Fruit fly (Drosophila melanogaster): ENCODE measurements around the gene Pvf2.

The Pvf2 gene

DNA sequence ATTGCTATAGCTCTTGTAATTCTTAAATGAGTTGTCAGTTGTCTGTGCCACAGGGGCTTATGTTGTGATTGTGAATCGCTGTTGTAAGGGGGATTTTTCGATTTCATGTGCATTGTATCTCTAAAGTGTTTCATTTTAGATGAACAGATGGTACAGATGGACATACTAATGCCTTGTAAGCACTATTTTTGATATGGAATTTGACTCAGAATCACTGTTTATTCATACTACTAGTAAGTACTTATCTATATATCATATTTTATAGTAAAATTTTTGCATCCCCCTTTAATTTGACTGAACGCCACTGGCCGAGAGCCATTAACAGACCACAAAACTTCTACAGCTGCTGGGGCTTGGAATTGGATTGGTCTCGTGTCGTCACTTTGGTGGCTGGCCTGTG lies 16.4 kb upstream of the Pvf2 start:
- no peak for TF ChIP-seq CTCF (optimal IDR thresholded peaks at IDR 0.05)
- no peak for TF ChIP-seq CG8478 (optimal IDR thresholded peaks at IDR 0.05)

DNA sequence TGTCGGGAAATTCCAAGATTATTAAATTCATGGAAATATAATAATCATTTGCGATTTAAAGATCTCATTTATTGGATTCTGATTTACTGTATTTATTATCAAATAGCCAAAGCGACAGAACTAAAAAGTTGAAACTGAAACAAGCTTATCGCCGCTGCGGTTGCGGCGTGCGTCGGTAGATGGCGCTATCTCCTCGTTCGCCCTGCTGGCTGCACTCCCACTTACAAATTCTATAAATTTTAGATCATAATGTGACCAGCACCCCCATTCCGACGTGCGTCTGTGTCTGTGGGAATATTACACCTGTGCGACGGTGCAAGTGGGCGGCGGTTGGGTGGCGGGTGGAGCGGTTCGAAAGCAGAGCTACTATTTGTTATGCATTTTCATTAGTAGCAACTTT lies 13.0 kb upstream of the Pvf2 start:
- no peak for TF ChIP-seq CG8478 (optimal IDR thresholded peaks at IDR 0.05)
- TF ChIP-seq CTCF (optimal IDR thresholded peaks at IDR 0.05): peak; percentile 67 to 72

DNA sequence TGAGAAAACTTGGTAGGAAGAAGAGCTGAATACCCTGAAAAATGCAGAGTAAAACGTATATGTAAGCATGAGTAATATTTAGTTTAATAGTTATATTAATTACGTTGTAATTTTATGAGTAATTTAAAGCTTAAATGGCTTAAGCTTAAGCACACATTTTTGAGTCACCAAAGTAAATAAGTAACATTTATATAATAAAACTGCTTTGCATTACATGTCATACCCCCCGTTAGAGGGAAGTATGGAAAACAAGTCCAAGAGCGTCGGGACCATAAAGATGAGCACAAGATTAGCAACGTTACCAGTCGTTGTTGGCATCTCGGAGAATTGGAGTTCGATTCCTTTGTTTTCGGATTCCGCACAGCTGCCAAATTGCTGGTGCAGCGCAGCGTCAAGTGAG lies 9.9 kb upstream of the Pvf2 start:
- TF ChIP-seq CTCF (optimal IDR thresholded peaks at IDR 0.05) (no peak), CG8478 (optimal IDR thresholded peaks at IDR 0.05) (no peak)

DNA sequence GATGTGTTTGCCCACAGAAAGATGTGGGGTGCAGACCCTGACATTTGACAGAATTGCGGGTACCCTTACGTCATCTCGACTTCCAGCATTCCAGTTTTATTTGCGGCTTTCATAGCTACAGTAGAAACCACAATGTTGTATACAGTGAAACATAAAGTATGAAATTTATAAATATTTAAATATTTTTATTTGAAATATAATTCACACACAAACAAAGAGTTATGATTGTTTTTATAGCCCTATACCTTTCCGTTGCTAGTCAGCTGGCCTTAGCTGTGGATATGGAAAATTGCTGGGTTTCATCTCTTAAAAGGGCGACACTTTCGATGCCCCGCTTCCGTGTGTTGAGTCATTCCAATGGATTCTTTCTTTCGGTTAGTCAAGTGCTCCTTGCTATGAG lies 6.5 kb upstream of the Pvf2 start:
- no peak for TF ChIP-seq CTCF (optimal IDR thresholded peaks at IDR 0.05)
- TF ChIP-seq CG8478 (optimal IDR thresholded peaks at IDR 0.05): no peak

DNA sequence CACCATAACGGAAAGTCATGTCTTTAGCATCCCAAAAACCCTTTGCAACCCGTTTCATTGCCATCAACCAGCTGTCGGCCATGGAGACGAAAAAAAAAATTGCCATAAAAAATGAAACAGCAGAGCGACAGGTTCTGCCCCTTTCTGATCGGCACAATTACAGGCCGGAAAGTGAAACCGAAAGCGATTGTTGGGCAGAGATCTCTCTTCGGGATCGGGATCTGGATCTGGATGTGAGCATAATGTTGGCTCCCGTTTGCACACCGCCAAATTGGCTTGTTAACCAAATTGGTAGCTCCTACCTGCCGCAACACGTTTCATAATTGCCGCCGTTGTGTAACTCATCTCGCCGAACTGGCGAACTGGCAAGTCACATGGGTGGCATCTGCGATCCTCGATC lies 2.2 kb downstream of the Pvf2 start:
- TF ChIP-seq CTCF (optimal IDR thresholded peaks at IDR 0.05) (no peak), CG8478 (optimal IDR thresholded peaks at IDR 0.05) (no peak)

DNA sequence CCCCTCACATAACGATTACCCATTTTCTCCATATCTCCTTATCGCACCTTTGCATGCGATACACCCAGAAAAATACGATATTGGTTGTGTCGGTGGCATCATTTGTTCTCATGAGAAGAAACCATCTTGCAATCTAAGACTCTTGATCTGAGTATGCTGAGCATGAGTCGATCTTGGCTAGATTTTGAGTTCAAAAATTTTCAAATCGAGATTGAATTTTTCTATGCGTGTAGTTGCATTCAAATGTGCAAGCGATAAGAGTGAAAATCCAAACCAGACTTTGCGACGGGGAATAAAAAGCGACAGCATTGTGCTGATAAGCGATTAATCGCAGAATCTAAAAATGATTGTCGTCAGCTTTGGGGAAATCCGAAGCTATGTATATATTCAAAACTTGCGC lies 3.1 kb downstream of the Pvf2 start:
- no peak for TF ChIP-seq CTCF (optimal IDR thresholded peaks at IDR 0.05)

DNA sequence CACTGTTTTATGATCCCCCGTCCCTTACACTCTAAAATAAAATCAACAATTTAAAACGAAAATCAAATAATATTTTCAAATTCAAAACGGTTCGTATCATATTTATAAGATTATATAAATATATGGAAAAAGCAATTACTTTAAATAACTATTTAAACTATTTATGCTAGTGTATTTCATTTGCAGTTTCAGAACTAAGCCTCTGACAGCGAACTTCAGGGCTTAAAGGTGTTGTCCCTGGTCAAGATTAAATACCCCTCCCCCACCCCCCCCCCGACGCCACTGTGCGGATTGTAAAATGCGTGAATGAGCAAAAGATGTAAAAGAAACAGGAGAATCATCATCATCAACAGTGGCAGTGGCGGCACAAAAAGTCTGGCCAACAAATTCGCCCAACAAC lies 7.6 kb downstream of the Pvf2 start:
- no peak for TF ChIP-seq CTCF (optimal IDR thresholded peaks at IDR 0.05)

DNA sequence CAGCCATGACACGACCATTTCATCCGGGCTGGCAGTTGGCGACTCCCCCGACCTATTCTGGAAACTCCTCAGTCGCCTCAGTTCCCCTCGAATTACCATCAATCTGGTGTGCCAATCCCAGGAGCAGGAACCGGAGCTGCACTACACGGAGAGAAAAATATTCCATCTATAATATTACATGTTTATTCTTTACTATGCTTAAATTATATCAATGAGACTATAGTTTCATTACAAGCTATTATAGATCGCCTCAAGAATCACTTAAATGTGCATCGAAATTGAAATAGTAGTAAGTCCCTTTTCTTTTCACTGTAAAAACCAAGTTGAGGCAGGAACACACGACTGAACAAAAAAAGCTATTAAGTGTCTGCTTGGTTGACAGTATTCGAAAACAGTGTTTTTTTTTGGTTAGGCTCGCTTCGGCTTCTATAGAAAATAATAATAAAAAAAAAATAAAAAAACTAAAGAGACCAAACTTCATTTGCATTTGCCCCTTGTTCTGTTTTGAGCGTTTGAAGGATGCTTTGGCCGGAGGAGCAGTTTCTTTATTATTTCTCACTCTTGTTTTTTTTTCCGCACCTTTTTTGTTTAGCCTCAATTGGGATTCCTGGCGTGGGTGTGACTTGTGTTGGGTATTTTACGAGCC lies 8.3 kb downstream of the Pvf2 start:
- no peak for TF ChIP-seq CG8478 (optimal IDR thresholded peaks at IDR 0.05)
- no peak for TF ChIP-seq CTCF (optimal IDR thresholded peaks at IDR 0.05)

DNA sequence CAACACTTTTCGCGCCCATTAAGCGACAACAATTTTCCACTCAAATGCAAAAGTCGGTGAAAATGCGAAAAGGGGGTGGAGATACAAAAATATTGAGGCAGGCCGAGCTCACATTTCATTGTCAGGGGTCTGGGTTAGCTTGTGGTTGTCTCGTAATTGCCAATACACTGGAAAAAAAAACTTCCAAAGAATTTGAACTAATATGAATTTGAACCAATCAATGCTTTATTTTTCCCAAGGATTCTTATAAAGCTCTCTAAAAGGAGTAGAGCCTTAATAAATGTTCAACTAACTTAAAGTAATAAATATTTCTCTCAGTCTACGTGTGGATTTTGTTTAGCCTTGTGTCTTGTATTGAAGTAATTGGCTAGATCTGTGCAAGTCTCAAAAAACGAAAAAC lies 11.4 kb downstream of the Pvf2 start:
- no peak for TF ChIP-seq CG8478 (optimal IDR thresholded peaks at IDR 0.05)
- TF ChIP-seq CTCF (optimal IDR thresholded peaks at IDR 0.05): no peak

DNA sequence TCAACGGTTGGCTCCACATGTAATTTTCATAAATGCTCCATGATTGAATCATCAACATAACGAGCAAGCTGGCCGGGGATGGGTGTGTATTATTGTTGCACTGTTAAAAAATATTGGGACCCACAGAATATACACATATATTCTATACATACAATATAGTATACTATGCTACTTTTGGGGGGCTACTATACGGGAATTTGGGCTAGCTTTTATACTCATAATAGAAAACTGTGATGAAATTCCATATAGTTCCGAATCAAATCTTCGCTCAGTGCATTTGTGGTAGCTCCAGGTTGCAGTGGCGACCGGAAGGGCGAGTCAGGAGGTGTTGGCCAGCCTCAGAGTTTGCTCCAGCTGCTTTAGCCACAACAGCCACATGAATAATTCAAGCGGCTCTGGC lies 12.6 kb downstream of the Pvf2 start:
- TF ChIP-seq CTCF (optimal IDR thresholded peaks at IDR 0.05) (no peak), CG8478 (optimal IDR thresholded peaks at IDR 0.05) (no peak)

DNA sequence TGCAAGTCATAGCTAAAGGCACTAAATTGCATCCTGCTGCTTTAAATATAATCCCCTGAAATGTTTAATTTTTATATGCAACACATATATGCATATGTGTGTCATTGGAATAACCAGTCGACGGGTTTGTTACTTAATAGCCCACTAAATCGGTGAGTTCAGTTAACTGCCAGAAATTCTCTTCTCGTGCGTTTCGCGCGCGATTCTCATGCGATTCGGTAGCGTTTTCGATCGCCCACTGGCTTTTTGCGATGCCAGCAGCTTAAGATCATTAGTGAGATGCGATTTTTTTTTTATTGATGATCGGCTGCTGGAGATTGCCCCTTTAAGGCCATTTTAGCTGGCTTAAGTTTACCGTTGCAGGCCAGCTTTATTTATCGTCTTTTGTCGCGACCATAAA lies 13.2 kb downstream of the Pvf2 start:
- TF ChIP-seq CTCF (optimal IDR thresholded peaks at IDR 0.05) (no peak), CG8478 (optimal IDR thresholded peaks at IDR 0.05) (no peak)

DNA sequence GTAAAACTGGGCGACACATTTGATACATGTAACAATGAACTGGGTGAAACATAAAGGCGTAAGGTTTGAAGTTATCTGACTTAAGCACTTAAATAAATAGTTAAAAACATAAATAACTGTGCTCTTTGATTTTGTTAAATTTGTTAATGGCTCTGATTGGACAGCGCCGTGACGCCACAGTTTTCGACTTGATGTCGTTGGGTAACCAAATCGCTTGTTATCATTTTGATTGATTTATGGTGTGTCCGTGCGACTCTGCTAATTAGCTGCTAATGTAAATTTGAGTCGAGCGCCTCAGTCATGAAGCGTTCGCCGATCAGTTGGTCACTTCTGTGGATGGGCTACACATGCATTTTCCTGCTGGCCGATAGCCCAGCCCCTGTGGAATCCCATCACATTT lies 16.8 kb downstream of the Pvf2 start, which contains the start of gene Ugt307A1:
Gene Ugt307A1 (plus strand): TSS at position 301 of the 400 bp plus-strand sequence.
- TF ChIP-seq CTCF (optimal IDR thresholded peaks at IDR 0.05) (no peak), CG8478 (optimal IDR thresholded peaks at IDR 0.05) (no peak)

DNA sequence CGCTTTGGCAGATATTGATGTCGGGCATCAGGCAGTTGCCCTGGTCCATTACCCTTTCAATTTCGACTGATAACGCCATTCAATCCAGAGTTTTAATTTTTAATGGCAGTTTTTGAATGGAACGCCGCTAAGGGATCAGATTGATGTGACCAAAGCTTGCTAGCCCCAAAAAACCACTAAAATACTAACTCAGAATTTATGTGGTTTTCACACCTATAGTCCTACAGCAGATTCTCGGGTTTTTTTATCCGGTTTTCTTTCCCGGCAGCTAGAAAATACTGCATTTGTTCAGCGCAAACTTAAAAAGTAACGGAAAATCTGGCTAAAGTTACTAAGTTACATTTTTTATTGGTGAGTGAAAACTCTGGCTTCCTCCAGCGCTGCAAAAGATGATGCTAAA lies 18.7 kb downstream of the Pvf2 start, which contains the start of gene Nuf2:
Gene Nuf2 (minus strand): TSS at position 151 of the 400 bp plus-strand sequence.
- no peak for TF ChIP-seq CG8478 (optimal IDR thresholded peaks at IDR 0.05)
- peak in 1 of 2 experiments; percentile 12 for TF ChIP-seq CTCF (optimal IDR thresholded peaks at IDR 0.05)

DNA sequence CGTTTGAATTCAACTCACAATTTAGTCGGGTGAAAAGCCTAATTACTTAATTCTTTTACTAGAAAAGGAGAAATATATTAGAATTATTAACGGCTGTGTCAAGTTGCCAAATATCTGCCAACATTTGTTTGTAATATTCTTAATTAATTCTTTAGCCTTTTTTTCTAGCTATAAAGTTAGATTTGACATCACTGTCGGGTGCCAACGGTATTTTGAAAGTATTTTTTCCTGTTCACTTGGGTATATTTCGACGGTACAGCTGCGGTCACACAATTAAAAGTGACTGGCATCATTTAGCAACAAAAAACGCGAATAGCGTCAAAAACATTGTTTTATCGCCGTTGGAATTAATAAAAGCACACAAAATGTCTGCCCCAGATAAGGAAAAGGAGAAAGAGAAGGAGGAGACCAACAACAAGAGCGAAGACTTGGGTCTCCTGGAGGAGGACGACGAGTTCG lies 20.7 kb downstream of the Pvf2 start, which contains the start of gene Sem1:
Gene Sem1 (plus strand): TSS at position 266 of the 459 bp plus-strand sequence.
- TF ChIP-seq CG8478 (optimal IDR thresholded peaks at IDR 0.05) (no peak), CTCF (optimal IDR thresholded peaks at IDR 0.05) (no peak)

DNA sequence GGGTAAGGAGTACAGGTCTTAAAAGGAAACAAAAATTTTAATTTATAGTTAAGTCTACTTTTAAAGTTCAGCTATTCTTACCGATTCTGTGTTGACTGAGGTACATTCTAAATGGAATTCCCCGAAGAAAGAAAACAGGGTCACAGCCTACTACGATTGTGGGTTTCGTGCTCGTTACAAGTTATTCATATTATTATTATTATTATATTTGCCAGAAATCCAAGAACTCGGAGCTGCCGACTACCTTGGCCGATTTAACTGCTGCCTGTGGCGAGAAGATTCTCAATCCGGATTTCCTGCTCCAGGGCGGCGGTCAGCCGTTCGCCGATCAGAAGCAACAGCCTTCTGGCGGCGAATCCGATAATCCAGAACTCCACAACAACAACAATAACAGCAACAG lies 23.7 kb downstream of the Pvf2 start, which contains the start of gene Mst27D:
Gene Mst27D (minus strand): TSS at position 101 of the 400 bp plus-strand sequence.
- TF ChIP-seq CTCF (optimal IDR thresholded peaks at IDR 0.05): no peak
- no peak for TF ChIP-seq CG8478 (optimal IDR thresholded peaks at IDR 0.05)

DNA sequence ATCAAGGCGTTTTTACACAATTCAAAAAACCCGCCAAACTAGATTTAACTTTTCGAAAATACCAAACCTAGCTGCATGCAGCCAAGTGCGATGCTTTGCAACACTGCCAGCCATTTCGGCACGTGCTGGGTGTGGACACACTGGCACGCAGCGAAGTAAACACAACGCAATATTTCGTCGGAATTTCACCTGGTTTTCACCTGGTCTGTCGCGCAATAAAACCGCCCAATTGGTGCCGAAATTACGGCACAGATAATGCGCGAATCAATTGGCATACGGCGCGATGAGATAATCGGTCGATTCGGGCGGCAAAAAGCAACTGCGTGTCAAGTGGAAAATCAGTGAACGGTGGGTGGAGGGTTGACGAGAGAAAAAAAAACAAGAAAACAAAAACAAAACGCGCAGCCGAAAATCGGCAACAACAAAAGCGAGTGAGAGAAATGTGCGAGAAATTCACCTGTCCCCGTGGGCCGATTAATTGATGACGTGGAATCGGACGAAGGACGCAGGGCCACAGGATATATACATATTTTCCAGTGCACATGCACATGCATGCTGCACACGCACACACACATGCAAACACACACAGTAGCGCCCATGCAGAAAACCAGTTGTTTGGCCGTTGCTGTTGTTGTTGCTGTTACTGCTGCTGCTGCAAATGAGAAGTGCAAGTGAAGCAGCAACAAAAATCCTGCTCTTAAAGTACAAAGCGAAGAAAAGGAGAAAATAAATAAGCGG lies 28.1 kb downstream of the Pvf2 start, which contains the start of gene Mnn1:
Gene Mnn1 (plus strand): TSS at position 113 of the 738 bp plus-strand sequence.
- TF ChIP-seq CG8478 (optimal IDR thresholded peaks at IDR 0.05): no peak
- TF ChIP-seq CTCF (optimal IDR thresholded peaks at IDR 0.05): peak; percentile 3 to 29
